Worm (Caenorhabditis elegans): ENCODE data around the gene F22F4.4.

Gene F22F4.4

ce11 chrX:5953174-5953573 is 48.2 kb downstream of the F22F4.4 start, which contains the start of the genes R07E4.5 and R07E4.3 (continued):
- TF ChIP-seq dmd-4 (tag; optimal IDR thresholded peaks at IDR 0.05) (no peak), unc-62 (GFP tag; optimal IDR thresholded peaks at IDR 0.05) (no peak), fos-1 (tag; optimal IDR thresholded peaks at IDR 0.05) (peak; percentile 58), skn-1 (tag; optimal IDR thresholded peaks at IDR 0.05) (no peak), ama-1 (optimal IDR thresholded peaks at IDR 0.05) (no peak), mab-5 (tag; optimal IDR thresholded peaks at IDR 0.05) (no peak), elt-3 (tag; optimal IDR thresholded peaks at IDR 0.05) (no peak), nhr-237 (tag; optimal IDR thresholded peaks at IDR 0.05) (no peak), F13H6.1 (tag; optimal IDR thresholded peaks at IDR 0.05) (peak; percentile 71), mdl-1 (tag; optimal IDR thresholded peaks at IDR 0.05) (no peak), sem-4 (tag; optimal IDR thresholded peaks at IDR 0.05) (peak; percentile 54), lin-13 (GFP tag; optimal IDR thresholded peaks at IDR 0.05) (peak; percentile 77), Y55F3AM.14 (GFP tag; optimal IDR thresholded peaks at IDR 0.05) (no peak), gmeb-1 (tag; optimal IDR thresholded peaks at IDR 0.05) (peak; percentile 68), blmp-1 (tag; optimal IDR thresholded peaks at IDR 0.05; ENCODE audit: insufficient read depth) (peak; percentile 13), ztf-1 (GFP tag; conservative IDR thresholded peaks at IDR 0.05) (no peak), sma-9 (GFP tag; optimal IDR thresholded peaks at IDR 0.05) (peak; percentile 81), sma-9 (tag; optimal IDR thresholded peaks at IDR 0.05) (no peak), alr-1 (tag; optimal IDR thresholded peaks at IDR 0.05) (no peak), elt-1 (tag; optimal IDR thresholded peaks at IDR 0.05) (no peak), ZK546.5 (tag; optimal IDR thresholded peaks at IDR 0.05) (no peak), unc-39 (tag; optimal IDR thresholded peaks at IDR 0.05) (no peak), ceh-82 (tag; optimal IDR thresholded peaks at IDR 0.05) (no peak), aly-2 (tag; optimal IDR thresholded peaks at IDR 0.05) (no peak)
